Fruit fly (Drosophila melanogaster) whole organism, adult: ENCODE measurements around the gene Nckx30C.

Source experiments
- CG12768 ChIP-seq: fragments of 200-800 bp; sonication (Bioruptor generic); optimal IDR thresholded peaks from 2 replicates; lab custom pipeline; 2017; ENCODE audit warnings: missing biosample characterization, missing genetic modification characterization, mild to moderate bottlenecking, moderate library complexity, missing genetic modification reagents
- CG1620 ChIP-seq: fragments of 200-800 bp; sonication (Bioruptor generic); optimal IDR thresholded peaks from 2 replicates; lab custom pipeline; 2016; ENCODE audit warnings: missing biosample characterization, missing genetic modification characterization
- CG33017 ChIP-seq: fragments of 200-800 bp; sonication (Bioruptor generic); optimal IDR thresholded peaks from 2 replicates; lab custom pipeline; 2018; ENCODE audit warnings: missing biosample characterization, mild to moderate bottlenecking, missing genetic modification characterization, moderate library complexity
- CG5204 ChIP-seq: fragments of 200-800 bp; sonication (Bioruptor generic); optimal IDR thresholded peaks from 2 replicates; lab custom pipeline; 2016; ENCODE audit warnings: missing biosample characterization, missing genetic modification characterization
- CG7045 ChIP-seq: fragments of 200-800 bp; sonication (Bioruptor generic); optimal IDR thresholded peaks from 2 replicates; lab custom pipeline; 2017; ENCODE audit warnings: missing biosample characterization, mild to moderate bottlenecking, missing genetic modification characterization
- Crg-1 ChIP-seq: fragments of 200-800 bp; sonication (Bioruptor generic); optimal IDR thresholded peaks from 2 replicates; lab custom pipeline; 2016; ENCODE audit warnings: missing biosample characterization, missing genetic modification characterization
- Hr96 ChIP-seq: fragments of 200-800 bp; sonication (Bioruptor generic); optimal IDR thresholded peaks from 2 replicates; lab custom pipeline; 2016; ENCODE audit warnings: missing biosample characterization, missing genetic modification characterization
- Mnt ChIP-seq: fragments of 200-800 bp; sonication (Bioruptor generic); optimal IDR thresholded peaks from 2 replicates; lab custom pipeline; 2016; ENCODE audit warnings: missing biosample characterization, mild to moderate bottlenecking, missing genetic modification characterization
- bab1 ChIP-seq: fragments of 200-800 bp; sonication (Bioruptor generic); optimal IDR thresholded peaks from 3 replicates; lab custom pipeline; 2019; ENCODE audit warnings: missing biosample characterization, mild to moderate bottlenecking, missing genetic modification characterization, moderate library complexity
- cnc ChIP-seq, 2 experiments: fragments of >200 bp; optimal IDR thresholded peaks; 2 replicates each; lab custom pipeline; 2017
- kay ChIP-seq: fragments of 200-800 bp; sonication (Bioruptor generic); peaks from one replicate; lab custom pipeline; 2016; ENCODE audit warnings: missing biosample characterization, missing genetic modification characterization, borderline replicate concordance
- pad ChIP-seq: fragments of 200-800 bp; sonication (Bioruptor generic); optimal IDR thresholded peaks from 3 replicates; lab custom pipeline; 2017; ENCODE audit warnings: missing biosample characterization, missing genetic modification characterization, mild to moderate bottlenecking, moderate library complexity, missing genetic modification reagents

- TF ChIP-seq CG1620 (GFP tag; lab: Kevin White, UChicago) = no peak
- no peak for TF ChIP-seq Hr96 (GFP tag; lab: Kevin White, UChicago)
- TF ChIP-seq kay (GFP tag; lab: Kevin White, UChicago) = no peak
- no peak for TF ChIP-seq cnc (optimal IDR thresholded peaks at IDR 0.05; lab: Kevin White, UChicago)
- TF ChIP-seq CG12768 (GFP tag; lab: Kevin White, UChicago) = no peak
- TF ChIP-seq CG5204 (GFP tag; lab: Kevin White, UChicago) = no peak
- TF ChIP-seq CG33017 (tag; lab: Kevin White, UChicago) = no peak
- TF ChIP-seq bab1 (GFP tag; lab: Kevin White, UChicago) = no peak
- TF ChIP-seq Crg-1 = no peak
- no peak for TF ChIP-seq Mnt (GFP tag; lab: Kevin White, UChicago)
- no peak for TF ChIP-seq CG7045 (GFP tag; lab: Kevin White, UChicago)
- TF ChIP-seq pad = no peak
These were observed 6.6 kb downstream of the Nckx30C start for dm6 chr2L:9739685-9740084.
